Fruit fly (Drosophila melanogaster) whole organism, embryonic: ENCODE measurements around the gene Mtpalpha.

Source experiments
- CG10979 ChIP-seq: fragments of 200-800 bp; sonication (Bioruptor generic); optimal IDR thresholded peaks from 2 replicates; lab custom pipeline; 2018; ENCODE audit warnings: missing biosample characterization, mild to moderate bottlenecking, missing genetic modification characterization, moderate library complexity
- CG12071 ChIP-seq: fragments of 200-800 bp; sonication (Bioruptor generic); optimal IDR thresholded peaks from 3 replicates; lab custom pipeline; 2018; ENCODE audit warnings: missing biosample characterization, mild to moderate bottlenecking, missing genetic modification characterization
- CG12769 ChIP-seq: fragments of 200-800 bp; sonication (Bioruptor generic); optimal IDR thresholded peaks from 2 replicates; lab custom pipeline; 2019; ENCODE audit warnings: missing biosample characterization, mild to moderate bottlenecking, missing genetic modification characterization, moderate library complexity
- CG13894 ChIP-seq: fragments of 200-800 bp; sonication (Bioruptor generic); optimal IDR thresholded peaks from 3 replicates; lab custom pipeline; 2018; ENCODE audit warnings: missing biosample characterization, mild to moderate bottlenecking, missing genetic modification characterization, moderate library complexity
- CG17385 ChIP-seq: fragments of 200-800 bp; sonication (Bioruptor generic); optimal IDR thresholded peaks from 3 replicates; lab custom pipeline; 2018; ENCODE audit warnings: missing biosample characterization, mild to moderate bottlenecking, missing genetic modification characterization
- CG1792 ChIP-seq: fragments of 200-800 bp; sonication (Bioruptor generic); optimal IDR thresholded peaks from 2 replicates; lab custom pipeline; 2016; ENCODE audit warnings: missing biosample characterization, missing genetic modification characterization
- CG2678 ChIP-seq: fragments of 200-800 bp; sonication (Bioruptor generic); optimal IDR thresholded peaks from 3 replicates; lab custom pipeline; 2019; ENCODE audit warnings: missing biosample characterization, mild to moderate bottlenecking, missing genetic modification characterization, moderate library complexity
- CG30403 ChIP-seq: fragments of 200-800 bp; sonication (Bioruptor generic); optimal IDR thresholded peaks from 3 replicates; lab custom pipeline; 2016; ENCODE audit warnings: missing biosample characterization, missing genetic modification characterization
- CG30431 ChIP-seq: fragments of 200-800 bp; sonication (Bioruptor generic); optimal IDR thresholded peaks from 2 replicates; lab custom pipeline; 2017; ENCODE audit warnings: missing biosample characterization, missing genetic modification characterization
- CG32767 ChIP-seq: fragments of 200-800 bp; sonication (Bioruptor generic); IDR thresholded peaks from 2 replicates; pipeline ENCODE4 v1.3.6; 2022; ENCODE audit warnings: missing biosample characterization, missing genetic modification characterization
- CG3726 ChIP-seq: fragments of 200-800 bp; sonication (Bioruptor generic); IDR thresholded peaks from 3 replicates; pipeline ENCODE4, ENCODE4 v1.3.6; 2022; ENCODE audit warnings: missing biosample characterization, missing genetic modification characterization
- CG42726 ChIP-seq: fragments of 200-800 bp; sonication (Bioruptor generic); IDR thresholded peaks from 2 replicates; pipeline ENCODE4 v1.3.6; 2022; ENCODE audit warnings: missing biosample characterization, missing genetic modification characterization; ENCODE audit not compliant: partially characterized antibody
- CG4424 ChIP-seq: fragments of 200-800 bp; sonication (Bioruptor generic); optimal IDR thresholded peaks from 3 replicates; lab custom pipeline; 2016; ENCODE audit warnings: missing biosample characterization, missing genetic modification characterization
- CG8089 ChIP-seq: fragments of 200-800 bp; sonication (Bioruptor generic); optimal IDR thresholded peaks from 3 replicates; lab custom pipeline; 2016; ENCODE audit warnings: missing biosample characterization, missing genetic modification characterization
- CG8478 ChIP-seq: fragments of >200 bp; optimal IDR thresholded peaks from 2 replicates; lab custom pipeline; 2018
- Camta ChIP-seq: fragments of 200-800 bp; sonication (Bioruptor generic); optimal IDR thresholded peaks from 2 replicates; lab custom pipeline; 2016; ENCODE audit warnings: missing biosample characterization, missing genetic modification characterization
- D19A ChIP-seq: fragments of 200-800 bp; optimal IDR thresholded peaks from 3 replicates; lab custom pipeline; 2019; ENCODE audit warnings: missing biosample characterization, mild to moderate bottlenecking, missing genetic modification characterization, moderate library complexity
- Fer1 ChIP-seq: fragments of 200-800 bp; sonication (Bioruptor generic); optimal IDR thresholded peaks from 2 replicates; lab custom pipeline; 2017; ENCODE audit warnings: missing biosample characterization, mild to moderate bottlenecking, missing genetic modification characterization
- Gsc ChIP-seq: fragments of 200-800 bp; sonication (Bioruptor generic); IDR thresholded peaks from 2 replicates; pipeline ENCODE4 v1.3.6; 2022; ENCODE audit warnings: missing biosample characterization, missing genetic modification characterization
- Hr51 ChIP-seq, 2 experiments: fragments of 200-800 bp; sonication (Bioruptor generic); optimal IDR thresholded peaks; 2 replicates in 1 of 2; 3 replicates in 1 of 2; lab custom pipeline; 2016 to 2018; ENCODE audit warnings: missing biosample characterization in 2 of 2, missing genetic modification characterization in 2 of 2, mild to moderate bottlenecking in 1 of 2, moderate library complexity in 1 of 2
- Med ChIP-seq: fragments of 200-800 bp; sonication (Bioruptor generic); peaks from one replicate; lab custom pipeline; 2016; ENCODE audit warnings: missing biosample characterization, missing genetic modification characterization, mild to moderate bottlenecking, inconsistent platforms, moderate library complexity
- Mrtf ChIP-seq: fragments of 200-800 bp; sonication (Bioruptor generic); IDR thresholded peaks from 3 replicates; pipeline ENCODE4 v1.3.6; 2022; ENCODE audit warnings: missing biosample characterization, missing genetic modification characterization
- Nf-YA ChIP-seq: fragments of 200-800 bp; sonication (Bioruptor generic); IDR thresholded peaks from 2 replicates; pipeline ENCODE4 v1.3.6; 2022; ENCODE audit warnings: missing biosample characterization, missing genetic modification characterization
- Pdp1 ChIP-seq, 2 experiments: fragments of 200-800 bp; sonication (Bioruptor generic); optimal IDR thresholded peaks; 3 replicates each; lab custom pipeline; 2016; ENCODE audit warnings: missing biosample characterization in 2 of 2, missing genetic modification characterization in 2 of 2, mild to moderate bottlenecking in 1 of 2, moderate library complexity in 1 of 2
- Sox102F ChIP-seq: fragments of 200-800 bp; sonication (Bioruptor generic); optimal IDR thresholded peaks from 2 replicates; lab custom pipeline; 2018; ENCODE audit warnings: missing biosample characterization, mild to moderate bottlenecking, missing genetic modification characterization, moderate library complexity
- Vsx1 ChIP-seq: fragments of 200-800 bp; sonication (Bioruptor generic); optimal IDR thresholded peaks from 2 replicates; lab custom pipeline; 2017; ENCODE audit warnings: missing biosample characterization, mild to moderate bottlenecking, missing genetic modification characterization, missing genetic modification reagents
- crol ChIP-seq: fragments of 200-800 bp; sonication (Bioruptor generic); IDR thresholded peaks from 2 replicates; pipeline ENCODE4 v1.3.6; 2022; ENCODE audit warnings: missing biosample characterization, missing genetic modification characterization
- cwo ChIP-seq: fragments of 200-800 bp; sonication (Bioruptor generic); optimal IDR thresholded peaks from 3 replicates; lab custom pipeline; 2017; ENCODE audit warnings: missing biosample characterization, missing genetic modification characterization, mild to moderate bottlenecking, moderate library complexity, missing genetic modification reagents
- da ChIP-seq: fragments of 200-800 bp; sonication (Bioruptor generic); optimal IDR thresholded peaks from 2 replicates; lab custom pipeline; 2016; ENCODE audit warnings: missing biosample characterization, missing genetic modification characterization
- exex ChIP-seq: fragments of 200-800 bp; sonication (Bioruptor generic); optimal IDR thresholded peaks from 4 replicates; lab custom pipeline; 2018; ENCODE audit warnings: missing biosample characterization, mild to moderate bottlenecking, missing genetic modification characterization, moderate library complexity
- gem ChIP-seq: fragments of 200-800 bp; sonication (Bioruptor generic); optimal IDR thresholded peaks from 2 replicates; lab custom pipeline; 2019; ENCODE audit warnings: missing biosample characterization, mild to moderate bottlenecking, missing genetic modification characterization, moderate library complexity
- gro ChIP-seq: fragments of 200-800 bp; sonication (Bioruptor generic); optimal IDR thresholded peaks from 2 replicates; lab custom pipeline; 2016; ENCODE audit warnings: missing biosample characterization, missing genetic modification characterization
- h ChIP-seq: fragments of >200 bp; optimal IDR thresholded peaks from 2 replicates; lab custom pipeline; 2017
- jing ChIP-seq: fragments of 200-800 bp; sonication (Bioruptor generic); optimal IDR thresholded peaks from 2 replicates; lab custom pipeline; 2018; ENCODE audit warnings: missing biosample characterization, mild to moderate bottlenecking, missing genetic modification characterization
- lab ChIP-seq: fragments of 200-800 bp; sonication (Bioruptor generic); optimal IDR thresholded peaks from 3 replicates; lab custom pipeline; 2017; ENCODE audit warnings: missing biosample characterization, missing genetic modification characterization, mild to moderate bottlenecking, moderate library complexity, missing genetic modification reagents
- lola ChIP-seq, 3 experiments: fragments of >200 bp in 2 of 3; fragments of 200-800 bp in 1 of 3; sonication (Bioruptor generic) in 1 of 3; optimal IDR thresholded peaks; 2 replicates each; lab custom pipeline; 2017 to 2019; ENCODE audit warnings: missing biosample characterization in 3 of 3, missing genetic modification characterization in 3 of 3, mild to moderate bottlenecking in 1 of 3, moderate library complexity in 1 of 3
- mirr ChIP-seq: fragments of 200-800 bp; sonication (Bioruptor generic); optimal IDR thresholded peaks from 3 replicates; lab custom pipeline; 2018; ENCODE audit warnings: missing biosample characterization, mild to moderate bottlenecking, missing genetic modification characterization
- otp ChIP-seq: fragments of 200-800 bp; sonication (Bioruptor generic); IDR thresholded peaks from 3 replicates; pipeline ENCODE4, ENCODE4 v1.3.6; 2022; ENCODE audit warnings: missing biosample characterization, missing genetic modification characterization
- pnt ChIP-seq: fragments of 200-800 bp; sonication (Bioruptor generic); optimal IDR thresholded peaks from 3 replicates; lab custom pipeline; 2016; ENCODE audit warnings: missing biosample characterization, missing genetic modification characterization
- row ChIP-seq: fragments of 200-800 bp; sonication (Bioruptor generic); IDR thresholded peaks from 3 replicates; pipeline ENCODE4 v1.3.6; 2022; ENCODE audit warnings: missing biosample characterization, missing genetic modification characterization
- run ChIP-seq: fragments of 200-800 bp; sonication (Bioruptor generic); optimal IDR thresholded peaks from 3 replicates; lab custom pipeline; 2018; ENCODE audit warnings: missing biosample characterization, mild to moderate bottlenecking, missing genetic modification characterization
- sd ChIP-seq: fragments of 200-800 bp; sonication (Bioruptor generic); optimal IDR thresholded peaks from 3 replicates; lab custom pipeline; 2018; ENCODE audit warnings: missing biosample characterization, mild to moderate bottlenecking, missing genetic modification characterization, moderate library complexity
- sens ChIP-seq: fragments of 200-800 bp; sonication (Bioruptor generic); peaks from one replicate; lab custom pipeline; 2016; ENCODE audit warnings: missing biosample characterization, missing genetic modification characterization
- sug ChIP-seq: fragments of 200-800 bp; optimal IDR thresholded peaks from 2 replicates; lab custom pipeline; 2019; ENCODE audit warnings: missing biosample characterization, mild to moderate bottlenecking, missing genetic modification characterization, moderate library complexity
- tgo ChIP-seq: fragments of 200-800 bp; sonication (Bioruptor generic); IDR thresholded peaks from 3 replicates; pipeline ENCODE4 v1.3.6; 2022; ENCODE audit warnings: missing biosample characterization, missing genetic modification characterization
- twi ChIP-seq: fragments of 200-800 bp; optimal IDR thresholded peaks from 2 replicates; lab custom pipeline; 2019; ENCODE audit warnings: missing biosample characterization, mild to moderate bottlenecking, missing genetic modification characterization, moderate library complexity
- unpg ChIP-seq: fragments of 200-800 bp; sonication (Bioruptor generic); optimal IDR thresholded peaks from 3 replicates; lab custom pipeline; 2018; ENCODE audit warnings: missing biosample characterization, mild to moderate bottlenecking, missing genetic modification characterization, moderate library complexity
- zfh2 ChIP-seq: fragments of 200-800 bp; sonication (Bioruptor generic); optimal IDR thresholded peaks from 2 replicates; lab custom pipeline; 2016; ENCODE audit warnings: missing biosample characterization, missing genetic modification characterization

The Mtpalpha gene

dm6 chr2L:9619925-9620324, 43.4 kb upstream of the Mtpalpha start (continued):
- TF ChIP-seq sd (peak; percentile 87), Med (GFP tag; lab: Kevin White, UChicago) (peak; percentile 62), lab (GFP tag; lab: Kevin White, UChicago) (peak; percentile 6), crol (GFP tag; lab: Robert Waterston, UW) (no peak), gro (GFP tag; lab: Kevin White, UChicago) (peak; percentile 49), CG1792 (GFP tag; lab: Kevin White, UChicago) (no peak), jing (GFP tag; lab: Kevin White, UChicago) (no peak), CG12769 (tag; lab: Kevin White, UChicago) (peak; percentile 59), sug (peak; percentile 91), mirr (GFP tag; lab: Kevin White, UChicago) (peak; percentile 91), CG12071 (GFP tag; lab: Kevin White, UChicago) (no peak), Camta (GFP tag; lab: Kevin White, UChicago) (no peak), run (tag; lab: Kevin White, UChicago) (peak; percentile 95), Mrtf (GFP tag; lab: Robert Waterston, UW) (no peak)

- TF ChIP-seq CG3726 (GFP tag; lab: Robert Waterston, UW): no peak
- no peak for TF ChIP-seq Nf-YA
- peak in 1 of 2 experiments; percentile 71 for TF ChIP-seq Pdp1 (GFP tag; optimal IDR thresholded peaks at IDR 0.05; lab: Kevin White, UChicago)
- no peak for TF ChIP-seq lola (GFP tag; optimal IDR thresholded peaks at IDR 0.05; lab: Kevin White, UChicago)
- TF ChIP-seq sug: peak; percentile 96
- TF ChIP-seq CG30431 (GFP tag; lab: Kevin White, UChicago): no peak
- TF ChIP-seq CG32767 (GFP tag; lab: Robert Waterston, UW): no peak
- no peak for TF ChIP-seq pnt (GFP tag; lab: Kevin White, UChicago)
- no peak for TF ChIP-seq exex (tag; lab: Kevin White, UChicago)
- TF ChIP-seq, all 482 proteins: peak for 2
These were observed 42.3 kb upstream of the Mtpalpha start for dm6 chr2L:9618871-9619270.

- no peak for TF ChIP-seq zfh2 (GFP tag; lab: Kevin White, UChicago)
- peak; percentile 59 for TF ChIP-seq Sox102F
- no peak for TF ChIP-seq da (GFP tag; lab: Kevin White, UChicago)
- TF ChIP-seq CG13894 (tag; lab: Kevin White, UChicago): no peak
- TF ChIP-seq Med (GFP tag; lab: Kevin White, UChicago): peak; percentile 27
- no peak for TF ChIP-seq twi (tag; lab: Kevin White, UChicago)
- no peak for TF ChIP-seq otp (GFP tag; lab: Robert Waterston, UW)
- peak; percentile 20 for TF ChIP-seq unpg (GFP tag; lab: Kevin White, UChicago)
- peak; percentile 50 for TF ChIP-seq gem (tag; lab: Kevin White, UChicago)
- peak; percentile 37 for TF ChIP-seq CG30403 (GFP tag; lab: Kevin White, UChicago)
- no peak for TF ChIP-seq h (lab: Kevin White, UChicago)
- peak in 1 of 2 experiments; percentile 41 for TF ChIP-seq Hr51 (GFP tag; optimal IDR thresholded peaks at IDR 0.05; lab: Kevin White, UChicago)
- TF ChIP-seq Fer1 (GFP tag; lab: Kevin White, UChicago): peak; percentile 55
- TF ChIP-seq CG10979: peak; percentile 23
- TF ChIP-seq CG42726 (GFP tag; lab: Robert Waterston, UW): no peak
- peak; percentile 48 for TF ChIP-seq CG2678 (tag; lab: Kevin White, UChicago)
- peak; percentile 11 for TF ChIP-seq Vsx1 (GFP tag; lab: Kevin White, UChicago)
- TF ChIP-seq sens (GFP tag; lab: Kevin White, UChicago): peak; percentile 67
- no peak for TF ChIP-seq Gsc (GFP tag; lab: Robert Waterston, UW)
- no peak for TF ChIP-seq mirr (GFP tag; lab: Kevin White, UChicago)
- peak; percentile 45 for TF ChIP-seq row (GFP tag; lab: Robert Waterston, UW)
- TF ChIP-seq cwo (GFP tag; lab: Kevin White, UChicago): peak; percentile 58
- peak; percentile 26 for TF ChIP-seq CG17385 (GFP tag; lab: Kevin White, UChicago)
- no peak for TF ChIP-seq CG8089 (GFP tag; lab: Kevin White, UChicago)
- peak; percentile 17 for TF ChIP-seq D19A (tag; lab: Kevin White, UChicago)
- TF ChIP-seq CG4424 (GFP tag; lab: Kevin White, UChicago): peak; percentile 15
- no peak for TF ChIP-seq CG8478 (lab: Kevin White, UChicago)
- TF ChIP-seq tgo: 0 out of 3 replicates have a peak, but pooled peaks have one; percentile 24
These were observed 41.3 kb upstream of the Mtpalpha start for dm6 chr2L:9617908-9618307.
